Worm (Caenorhabditis elegans): ENCODE measurements around the gene C32B5.18.
"Not testable (repeated sequence)": the region's sequence is repeated elsewhere in the genome, so short reads cannot be mapped to it uniquely, and the experiment has no call there.

The C32B5.18 gene

DNA sequence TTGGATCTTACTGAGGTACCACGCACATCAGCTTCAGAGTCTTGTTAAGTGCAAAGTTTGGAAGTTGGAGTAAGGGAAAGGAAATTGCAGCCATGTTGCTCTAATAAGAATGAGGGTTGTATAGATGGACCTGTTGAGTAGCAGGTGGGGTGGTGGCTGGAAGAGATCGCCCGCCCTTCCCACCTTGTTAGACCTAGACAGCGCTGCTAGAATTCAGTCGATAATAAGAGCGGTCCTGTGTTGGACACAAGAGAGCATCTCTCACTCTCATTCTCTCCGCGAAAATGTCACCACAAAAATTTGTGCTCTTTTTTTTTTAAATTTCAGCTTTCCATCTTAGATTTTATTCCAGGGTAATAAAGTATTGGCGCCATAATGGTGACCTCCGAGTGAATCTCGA, 41.0 kb downstream of the C32B5.18 start, which contains the start of the genes fbxb-30 and F45D11.5:
Gene fbxb-30 (minus strand): TSS at position 101 of the 400 bp plus-strand sequence.
Gene F45D11.5 (plus strand): TSS at position 352 of the 400 bp plus-strand sequence.
- no peak for TF ChIP-seq unc-62 (GFP tag; optimal IDR thresholded peaks at IDR 0.05)

DNA sequence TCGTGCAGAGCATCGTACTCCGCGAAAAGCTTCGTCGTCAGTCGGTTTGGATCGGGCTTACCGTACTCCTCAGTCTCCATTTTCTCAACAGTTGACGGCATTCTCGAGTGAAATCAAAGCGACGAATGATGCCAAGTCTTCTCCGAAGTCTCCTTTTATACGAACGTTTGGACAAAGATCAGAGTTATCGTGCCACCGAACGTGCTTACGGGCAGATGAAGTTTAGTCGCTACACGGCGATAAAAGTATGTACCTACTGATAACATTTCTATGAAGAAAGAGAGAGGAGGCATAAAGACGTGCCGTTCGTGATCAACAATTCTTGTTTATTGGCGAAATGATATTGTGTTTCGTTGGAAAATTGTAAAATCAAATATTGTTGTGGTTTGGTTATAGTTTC, 46.1 kb downstream of the C32B5.18 start, which contains the start of gene F45D11.14:
Gene F45D11.14 (minus strand): TSS at position 101 of the 400 bp plus-strand sequence.
- not testable (repeated sequence) for TF ChIP-seq unc-62 (GFP tag; optimal IDR thresholded peaks at IDR 0.05)
